Worm (Caenorhabditis elegans): Measurements from ENCODE around the gene sysm-1.

The sysm-1 gene

DNA sequence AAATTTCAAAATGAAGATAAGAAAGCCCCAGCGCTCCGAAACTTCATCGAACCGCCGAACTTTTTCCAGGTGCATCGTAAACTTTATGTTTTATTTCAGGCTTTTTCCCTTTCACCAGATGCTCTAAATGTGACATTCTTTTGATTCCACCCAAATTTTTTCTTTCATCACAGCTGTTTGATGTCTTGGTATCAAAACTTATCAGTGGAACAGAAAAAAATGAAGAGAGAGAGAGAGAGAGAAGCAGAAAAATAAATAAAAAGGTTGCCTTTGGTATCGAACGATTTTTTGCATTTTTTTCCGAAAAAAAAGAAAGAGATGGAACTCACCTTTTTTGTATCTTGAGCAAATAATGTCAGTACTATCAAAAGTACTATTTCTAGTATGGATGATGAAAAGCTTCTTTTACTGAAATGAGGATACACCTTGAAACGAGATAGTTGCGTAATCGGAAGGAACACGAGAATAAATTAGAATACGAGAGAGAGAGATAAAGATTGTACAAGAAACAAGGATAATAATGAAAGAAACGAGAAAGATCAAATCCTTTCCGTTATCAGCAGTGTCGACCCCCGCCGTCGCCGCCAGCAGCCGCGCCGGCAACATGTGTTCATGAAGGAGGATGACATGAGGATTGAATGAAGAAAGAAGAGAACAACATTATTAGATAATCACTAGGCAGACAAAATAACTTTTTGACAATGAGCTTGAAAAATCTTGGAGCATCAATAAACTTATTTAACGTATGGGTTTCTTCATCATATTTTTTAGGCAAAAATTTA lies 6.7 kb downstream of the sysm-1 start:
- TF ChIP-seq hif-1 (tag; optimal IDR thresholded peaks at IDR 0.05) (no peak), nhr-48 (tag; optimal IDR thresholded peaks at IDR 0.05) (no peak), unc-39 (tag; optimal IDR thresholded peaks at IDR 0.05) (no peak), zip-2 (tag; optimal IDR thresholded peaks at IDR 0.05) (no peak), cey-2 (tag; optimal IDR thresholded peaks at IDR 0.05; ENCODE audit: borderline replicate concordance, insufficient read depth) (no peak), ZK337.2 (GFP tag; IDR thresholded peaks at IDR 0.05) (no peak), duxl-1 (tag; optimal IDR thresholded peaks at IDR 0.05; ENCODE audit: poor library complexity) (no peak), nhr-102 (tag; optimal IDR thresholded peaks at IDR 0.05) (no peak), zfp-2 (tag; optimal IDR thresholded peaks at IDR 0.05) (no peak), dmd-6 (GFP tag; IDR thresholded peaks at IDR 0.05) (peak; percentile 35), daf-12 (tag; optimal IDR thresholded peaks at IDR 0.05) (no peak), nhr-41 (GFP tag; IDR thresholded peaks at IDR 0.05) (no peak), pqm-1 (tag; optimal IDR thresholded peaks at IDR 0.05) (peak; percentile 57), saeg-2 (GFP tag; IDR thresholded peaks at IDR 0.05) (no peak), Y75B8A.6 (GFP tag; IDR thresholded peaks at IDR 0.05) (no peak), F10B5.3 (tag; optimal IDR thresholded peaks at IDR 0.05) (no peak), lim-7 (GFP tag; IDR thresholded peaks at IDR 0.05) (no peak), nhr-77 (tag; optimal IDR thresholded peaks at IDR 0.05) (no peak), ceh-44 (GFP tag; IDR thresholded peaks at IDR 0.05) (no peak), hlh-30 (tag; optimal IDR thresholded peaks at IDR 0.05; ENCODE audit: insufficient read depth) (peak; percentile 53), mxl-3 (GFP tag; optimal IDR thresholded peaks at IDR 0.05) (peak; percentile 73), hmg-1.1 (GFP tag; IDR thresholded peaks at IDR 0.05) (no peak), egl-27 (tag; optimal IDR thresholded peaks at IDR 0.05) (no peak), ama-1 (optimal IDR thresholded peaks at IDR 0.05) (no peak), daf-19 (GFP tag; conservative IDR thresholded peaks at IDR 0.05) (no peak), nhr-11 (tag; optimal IDR thresholded peaks at IDR 0.05) (no peak), rbr-2 (tag; optimal IDR thresholded peaks at IDR 0.05) (no peak), nhr-25 (tag; optimal IDR thresholded peaks at IDR 0.05; ENCODE audit: borderline replicate concordance, insufficient read depth) (no peak), skn-1 (tag; optimal IDR thresholded peaks at IDR 0.05) (no peak), php-3 (GFP tag; IDR thresholded peaks at IDR 0.05) (no peak), snpc-4 (tag; optimal IDR thresholded peaks at IDR 0.05) (no peak), mep-1 (tag; optimal IDR thresholded peaks at IDR 0.05) (no peak), nhr-28 (tag; optimal IDR thresholded peaks at IDR 0.05) (peak; percentile 13), Y5F2A.4 (GFP tag; optimal IDR thresholded peaks at IDR 0.05) (no peak), pha-4 (GFP tag; IDR thresholded peaks at IDR 0.05) (no peak), pha-4 (tag; optimal IDR thresholded peaks at IDR 0.05) (no peak), aha-1 (tag) (peak; percentile 92), fkh-10 (GFP tag; optimal IDR thresholded peaks at IDR 0.05) (no peak), nhr-76 (tag; optimal IDR thresholded peaks at IDR 0.05) (no peak), lir-3 (tag; optimal IDR thresholded peaks at IDR 0.05) (no peak), nhr-42 (GFP tag; IDR thresholded peaks at IDR 0.05) (no peak), mdl-1 (tag; optimal IDR thresholded peaks at IDR 0.05) (peak in 1 of 2 experiments; percentile 9), set-16 (GFP tag; IDR thresholded peaks at IDR 0.05) (no peak), daf-8 (GFP tag; IDR thresholded peaks at IDR 0.05) (no peak)
